Fruit fly (Drosophila melanogaster) whole organism, larva: ENCODE data around the gene CG10254.

ENCODE experiments used
- noc ChIP-seq: fragments of 200-800 bp; sonication (Bioruptor generic); optimal IDR thresholded peaks from 3 replicates; lab custom pipeline; 2019; ENCODE audit warnings: missing biosample characterization, mild to moderate bottlenecking, missing genetic modification characterization, moderate library complexity

Gene CG10254

dm6 chr3R:23698835-23699234 lies 4.1 kb upstream of the CG10254 start, which contains the start of gene prt:
Gene prt (minus strand): TSS chr3R:23699027.
- no peak for TF ChIP-seq noc (tag; lab: Kevin White, UChicago)

dm6 chr3R:23696145-23696544 lies 1.4 kb upstream of the CG10254 start, which contains the start of gene CG10252:
Gene CG10252 (minus strand): TSS chr3R:23696245.
- TF ChIP-seq noc (tag; lab: Kevin White, UChicago), result no peak

dm6 chr3R:23686924-23687323 lies 7.9 kb downstream of the CG10254 start:
- TF ChIP-seq noc (tag; lab: Kevin White, UChicago), result no peak

dm6 chr3R:23685955-23686354 lies 8.8 kb downstream of the CG10254 start, which contains the start of gene SPE:
Gene SPE (plus strand): TSS chr3R:23686255.
- no peak for TF ChIP-seq noc (tag; lab: Kevin White, UChicago)

dm6 chr3R:23683757-23684156 lies 11.0 kb downstream of the CG10254 start, which contains the start of gene CG18754:
Gene CG18754 (plus strand): TSS chr3R:23684057.
- no peak for TF ChIP-seq noc (tag; lab: Kevin White, UChicago)

- TF ChIP-seq noc (tag; lab: Kevin White, UChicago), result no peak
These were observed 12.6 kb downstream of the CG10254 start, which contains the start of gene CG16710 for dm6 chr3R:23682203-23682602. Gene CG16710 (plus strand): TSS chr3R:23682503.

DNA sequence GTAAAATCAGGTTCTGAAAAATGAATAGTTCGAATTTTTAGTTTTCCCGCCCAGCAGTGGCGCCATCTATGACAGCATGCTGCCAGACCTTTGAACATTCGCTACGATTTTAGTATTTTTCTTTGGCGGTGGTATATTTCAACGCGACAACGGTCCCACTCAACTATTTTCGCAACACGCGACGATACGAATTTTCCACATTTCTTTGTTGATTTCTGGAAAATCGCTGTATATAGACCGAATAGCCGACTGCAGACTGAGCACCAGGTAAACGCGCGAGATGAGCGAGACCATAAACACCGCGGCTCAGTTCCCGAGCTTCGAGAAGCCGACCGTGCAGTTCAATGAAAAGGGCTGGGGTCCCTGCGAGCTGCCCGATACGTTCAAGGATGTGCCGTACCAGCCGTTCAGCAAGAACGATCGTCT lies 14.9 kb downstream of the CG10254 start, which contains the start of gene eIF3d1:
Gene eIF3d1 (plus strand): TSS at position 129 of the 426 bp plus-strand sequence.
- peak; percentile 18 for TF ChIP-seq noc (tag; lab: Kevin White, UChicago)

DNA sequence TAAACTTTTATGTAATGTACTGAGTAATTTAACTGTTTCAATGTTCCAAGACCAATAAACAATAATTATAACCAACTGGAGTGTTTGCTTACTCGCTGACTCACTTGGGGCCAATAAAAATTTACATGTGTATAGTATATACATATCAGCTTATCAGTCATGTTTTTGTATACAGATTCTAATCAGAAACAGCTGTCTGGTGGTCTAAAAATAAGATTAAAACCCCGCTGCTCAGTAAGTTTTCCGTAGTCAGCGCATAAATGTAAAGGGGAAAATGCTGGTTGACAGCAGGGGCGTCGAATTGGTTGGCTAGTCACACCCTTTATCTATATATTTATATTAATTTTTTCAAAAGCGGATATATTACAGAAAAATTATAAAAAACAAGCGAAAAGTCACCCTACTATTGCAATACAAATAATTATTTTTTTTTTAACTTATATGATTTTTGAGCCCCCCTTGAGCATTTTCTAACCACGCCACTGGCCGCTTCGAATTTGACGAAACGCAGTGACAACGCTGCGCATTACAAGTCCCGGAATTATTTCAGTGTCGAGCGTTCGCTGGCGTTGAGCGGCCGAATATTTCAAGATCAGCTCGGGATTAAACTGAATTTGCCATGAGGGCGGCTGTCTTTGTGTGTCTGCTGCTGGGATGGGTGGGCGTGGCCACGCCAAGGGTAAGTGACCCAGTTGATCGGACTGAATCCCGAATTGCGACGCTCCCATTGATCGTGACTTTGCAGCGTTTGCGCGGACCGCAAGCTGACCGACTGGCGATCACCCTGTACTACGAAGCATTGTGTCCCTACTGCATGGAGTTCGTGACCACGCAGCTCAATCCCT lies 16.2 kb downstream of the CG10254 start, which contains the start of gene GILT2:
Gene GILT2 (plus strand): TSS at position 547 of the 845 bp plus-strand sequence.
- peak; percentile 89 for TF ChIP-seq noc (tag; lab: Kevin White, UChicago)

dm6 chr3R:23677058-23677457 lies 17.7 kb downstream of the CG10254 start, which contains the start of gene GILT3:
Gene GILT3 (plus strand): TSS chr3R:23677358.
- TF ChIP-seq noc (tag; lab: Kevin White, UChicago), result no peak

DNA sequence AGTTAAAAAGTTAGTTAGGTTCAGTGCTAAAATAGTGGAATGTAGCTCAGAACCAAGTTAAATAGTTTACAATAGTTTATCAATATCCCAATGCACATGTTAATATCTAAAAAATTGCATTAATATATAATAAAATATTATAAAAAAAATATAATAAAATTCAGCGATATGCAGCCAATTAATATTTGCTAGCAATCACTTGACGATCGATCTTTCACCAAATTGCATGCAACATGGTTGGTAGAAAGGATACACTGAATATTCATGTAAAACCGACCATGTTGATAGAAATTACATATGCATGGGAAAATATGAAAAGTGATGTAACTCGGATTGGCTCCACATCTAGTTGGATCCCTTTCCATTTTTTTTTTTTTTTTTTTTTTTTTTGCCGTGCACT lies 19.1 kb downstream of the CG10254 start:
- TF ChIP-seq noc (tag; lab: Kevin White, UChicago), result no peak

DNA sequence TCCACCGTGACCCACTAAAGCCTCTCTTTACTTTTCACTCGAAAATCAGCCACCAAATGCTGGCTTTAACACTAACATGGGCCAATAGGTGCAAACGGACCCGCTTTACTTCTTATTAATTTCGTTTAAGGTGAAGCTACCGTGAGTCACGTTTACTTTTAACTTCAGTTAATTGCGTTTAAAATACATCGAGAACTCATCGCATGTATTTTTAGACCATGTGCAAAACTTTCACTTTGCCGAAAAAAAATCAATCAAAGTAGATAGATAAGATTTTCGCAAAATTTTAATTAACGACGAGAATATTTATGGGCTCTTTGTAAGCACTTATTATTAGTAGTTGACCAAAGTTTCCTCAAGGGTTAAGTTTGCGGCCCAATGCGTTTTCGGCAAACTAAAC lies 20.4 kb downstream of the CG10254 start:
- TF ChIP-seq noc (tag; lab: Kevin White, UChicago), result no peak

dm6 chr3R:23673084-23673483 lies 21.7 kb downstream of the CG10254 start:
- TF ChIP-seq noc (tag; lab: Kevin White, UChicago), result no peak

dm6 chr3R:23669401-23670216 lies 25.2 kb downstream of the CG10254 start, which contains the start of gene CG31145:
Gene CG31145 (minus strand): TSS chr3R:23669659.
- TF ChIP-seq noc (tag; lab: Kevin White, UChicago), result peak; percentile 99

dm6 chr3R:23668583-23668982 lies 26.2 kb downstream of the CG10254 start:
- peak; percentile 9 for TF ChIP-seq noc (tag; lab: Kevin White, UChicago)

- TF ChIP-seq noc (tag; lab: Kevin White, UChicago), result no peak
These were observed 27.3 kb downstream of the CG10254 start for dm6 chr3R:23667451-23667850.
